Fruit fly (Drosophila melanogaster): ENCODE measurements around the gene CG5850.

dm6 chr2L:9915011-9915850 is 48.5 kb downstream of the CG5850 start, which contains the start of gene yip2:
- TF ChIP-seq EcR (GFP tag; optimal IDR thresholded peaks at IDR 0.05) (peak; percentile 81), fd96Ca (GFP tag; IDR thresholded peaks at IDR 0.05) (peak; percentile 92), CG10348 (GFP tag; IDR thresholded peaks at IDR 0.05) (no peak), Snoo (tag; optimal IDR thresholded peaks at IDR 0.05) (peak; percentile 98), CG13204 (GFP tag; optimal IDR thresholded peaks at IDR 0.05) (peak; percentile 100), CG14655 (GFP tag; optimal IDR thresholded peaks at IDR 0.05) (peak; percentile 98), Pif1A (GFP tag; optimal IDR thresholded peaks at IDR 0.05) (peak; percentile 98), D1 (tag; optimal IDR thresholded peaks at IDR 0.05) (peak; percentile 54), Pif1B (GFP tag; optimal IDR thresholded peaks at IDR 0.05) (peak; percentile 99), CG15710 (tag; optimal IDR thresholded peaks at IDR 0.05) (peak; percentile 87), CG12605 (GFP tag; IDR thresholded peaks at IDR 0.05) (peak; percentile 97)

Measured in whole organism, pupa.